Worm (Caenorhabditis elegans): ENCODE data around the gene srx-88.
A peak's percentile ranks its signal among the peaks of the same experiment; 100 is the strongest.

srx-88 gene

ce11 chrV:11615948-11616681, 32.8 kb downstream of the srx-88 start, which contains the start of gene nlp-24:
TSS of gene nlp-24 (plus strand) at chrV:11616376.
- TF ChIP-seq lin-26 (GFP tag; IDR thresholded peaks at IDR 0.05) (peak; percentile 51; the same call in 1 of the 2 replicates), somi-1 (GFP tag; optimal IDR thresholded peaks at IDR 0.05) (peak; percentile 68), D2030.7 (GFP tag; IDR thresholded peaks at IDR 0.05) (no peak), ama-1 (optimal IDR thresholded peaks at IDR 0.05) (peak; percentile 79), ama-1 (GFP tag; optimal IDR thresholded peaks at IDR 0.05) (no peak), ztf-26 (tag; optimal IDR thresholded peaks at IDR 0.05) (peak; percentile 78)

- TF ChIP-seq chd-7 (tag; optimal IDR thresholded peaks at IDR 0.05): no peak
- 0 out of 2 replicates have a peak, but pooled peaks have one; percentile 30 for TF ChIP-seq B0336.3 (GFP tag; IDR thresholded peaks at IDR 0.05)
- peak; percentile 86 for TF ChIP-seq ama-1 (optimal IDR thresholded peaks at IDR 0.05)
- TF ChIP-seq ama-1 (GFP tag; optimal IDR thresholded peaks at IDR 0.05): no peak
Measured at ce11 chrV:11616813-11617212, 33.5 kb downstream of the srx-88 start.

ce11 chrV:11618173-11618572, 34.9 kb downstream of the srx-88 start, which contains the start of gene glb-15:
TSS of gene glb-15 (minus strand) at chrV:11618273.
- TF ChIP-seq Y67H2A.10 (GFP tag; conservative IDR thresholded peaks at IDR 0.05) (no peak), zim-3 (tag; optimal IDR thresholded peaks at IDR 0.05) (no peak), ceh-58 (GFP tag; IDR thresholded peaks at IDR 0.05) (no peak), F57A8.1 (GFP tag; optimal IDR thresholded peaks at IDR 0.05) (no peak), unc-62 (GFP tag; optimal IDR thresholded peaks at IDR 0.05) (no peak), lin-40 (tag; optimal IDR thresholded peaks at IDR 0.05) (no peak), ceh-79 (tag; optimal IDR thresholded peaks at IDR 0.05) (no peak)

ce11 chrV:11620081-11620480, 36.8 kb downstream of the srx-88 start:
- TF ChIP-seq unc-130 (GFP tag; optimal IDR thresholded peaks at IDR 0.05): no peak

- TF ChIP-seq rpc-1 (optimal IDR thresholded peaks at IDR 0.05) (no peak), rpc-1 (tag; optimal IDR thresholded peaks at IDR 0.05) (no peak), lin-40 (tag; optimal IDR thresholded peaks at IDR 0.05) (no peak), zfh-2 (GFP tag; conservative IDR thresholded peaks at IDR 0.05) (no peak), ztf-26 (tag; optimal IDR thresholded peaks at IDR 0.05) (no peak), efl-1 (GFP tag; optimal IDR thresholded peaks at IDR 0.05) (no peak), F23B12.7 (tag; optimal IDR thresholded peaks at IDR 0.05; ENCODE audit: insufficient read depth) (no peak), ztf-22 (GFP tag; optimal IDR thresholded peaks at IDR 0.05) (no peak), lin-54 (GFP tag; optimal IDR thresholded peaks at IDR 0.05) (no peak), F55B11.4 (tag; optimal IDR thresholded peaks at IDR 0.05; ENCODE audit: borderline replicate concordance, insufficient read depth) (no peak)
Measured at ce11 chrV:11621276-11621675, 38.0 kb downstream of the srx-88 start.

ce11 chrV:11624954-11625353, 41.6 kb downstream of the srx-88 start:
- no peak for TF ChIP-seq tbp1 (GFP tag; optimal IDR thresholded peaks at IDR 0.05)
- TF ChIP-seq Y53G8AR.9 (GFP tag; conservative IDR thresholded peaks at IDR 0.05): no peak
- no peak for TF ChIP-seq F10E7.11 (tag; optimal IDR thresholded peaks at IDR 0.05)
- TF ChIP-seq madf-8 (GFP tag; conservative IDR thresholded peaks at IDR 0.05): no peak
- no peak for TF ChIP-seq athp-1 (tag; optimal IDR thresholded peaks at IDR 0.05)
- TF ChIP-seq mxl-1 (tag; optimal IDR thresholded peaks at IDR 0.05): no peak
- TF ChIP-seq zfh-2 (GFP tag; conservative IDR thresholded peaks at IDR 0.05): no peak
- no peak for TF ChIP-seq rec-8 (tag; optimal IDR thresholded peaks at IDR 0.05)
- TF ChIP-seq ztf-26 (tag; optimal IDR thresholded peaks at IDR 0.05): no peak
- no peak for TF ChIP-seq repo-1 (tag; optimal IDR thresholded peaks at IDR 0.05)

Data from whole organism, young adult.